Fruit fly (Drosophila melanogaster) whole organism, embryonic: Measurements from ENCODE around the gene mRpL19.

ENCODE experiments used
- Ada2b ChIP-seq: fragments of 200-800 bp; sonication (Bioruptor generic); IDR thresholded peaks from 2 replicates; pipeline ENCODE4 v1.3.6; 2022; ENCODE audit warnings: missing biosample characterization, missing genetic modification characterization
- Antp ChIP-seq: fragments of 200-800 bp; sonication (Bioruptor generic); optimal IDR thresholded peaks from 3 replicates; lab custom pipeline; 2016; ENCODE audit warnings: missing biosample characterization, missing genetic modification characterization
- CG10209 ChIP-seq: fragments of 200-800 bp; sonication (Bioruptor generic); optimal IDR thresholded peaks from 3 replicates; lab custom pipeline; 2017; ENCODE audit warnings: missing biosample characterization, mild to moderate bottlenecking, missing genetic modification characterization, missing genetic modification reagents
- CG1024 ChIP-seq: fragments of 200-800 bp; sonication (Bioruptor generic); IDR thresholded peaks from 2 replicates; pipeline ENCODE4 v1.3.6; 2022; ENCODE audit warnings: missing biosample characterization, missing genetic modification characterization
- CG11456 ChIP-seq: fragments of 200-800 bp; sonication (Bioruptor generic); IDR thresholded peaks from 3 replicates; pipeline ENCODE4 v1.3.6; 2022; ENCODE audit warnings: missing biosample characterization, missing genetic modification characterization
- CG12155 ChIP-seq: fragments of 200-800 bp; sonication (Bioruptor generic); optimal IDR thresholded peaks from 3 replicates; lab custom pipeline; 2016; ENCODE audit warnings: missing biosample characterization, missing genetic modification characterization
- CG12744 ChIP-seq: fragments of 200-800 bp; sonication (Bioruptor generic); optimal IDR thresholded peaks from 2 replicates; lab custom pipeline; 2016; ENCODE audit warnings: missing biosample characterization, missing genetic modification characterization
- CG13624 ChIP-seq: fragments of 200-800 bp; sonication (Bioruptor generic); optimal IDR thresholded peaks from 2 replicates; lab custom pipeline; 2016; ENCODE audit warnings: missing biosample characterization, missing genetic modification characterization
- CG13775 ChIP-seq: fragments of 200-800 bp; sonication (Bioruptor generic); optimal IDR thresholded peaks from 3 replicates; lab custom pipeline; 2017; ENCODE audit warnings: missing biosample characterization, mild to moderate bottlenecking, missing genetic modification characterization
- CG14441 ChIP-seq: fragments of 200-800 bp; sonication (Bioruptor generic); IDR thresholded peaks from 2 replicates; pipeline ENCODE4 v1.3.6; 2022; ENCODE audit warnings: missing biosample characterization, missing genetic modification characterization
- CG1529 ChIP-seq: fragments of 200-800 bp; sonication (Bioruptor generic); optimal IDR thresholded peaks from 3 replicates; lab custom pipeline; 2018; ENCODE audit warnings: missing biosample characterization, missing genetic modification characterization
- CG17359 ChIP-seq: fragments of 200-800 bp; sonication (Bioruptor generic); optimal IDR thresholded peaks from 3 replicates; lab custom pipeline; 2018; ENCODE audit warnings: missing biosample characterization, mild to moderate bottlenecking, missing genetic modification characterization, moderate library complexity
- CG17829 ChIP-seq: fragments of 200-800 bp; optimal IDR thresholded peaks from 2 replicates; lab custom pipeline; 2019; ENCODE audit warnings: missing biosample characterization, mild to moderate bottlenecking, missing genetic modification characterization, moderate library complexity
- CG18476 ChIP-seq: fragments of 200-800 bp; sonication (Bioruptor generic); optimal IDR thresholded peaks from 2 replicates; lab custom pipeline; 2016; ENCODE audit warnings: missing biosample characterization, mild to moderate bottlenecking, missing genetic modification characterization
- CG18619 ChIP-seq: fragments of 200-800 bp; sonication (Bioruptor generic); optimal IDR thresholded peaks from 3 replicates; lab custom pipeline; 2017; ENCODE audit warnings: missing biosample characterization, mild to moderate bottlenecking, missing genetic modification characterization
- CG2120 ChIP-seq: fragments of 200-800 bp; sonication (Bioruptor generic); optimal IDR thresholded peaks from 3 replicates; lab custom pipeline; 2016; ENCODE audit warnings: missing biosample characterization, missing genetic modification characterization
- CG42726 ChIP-seq: fragments of 200-800 bp; sonication (Bioruptor generic); IDR thresholded peaks from 2 replicates; pipeline ENCODE4 v1.3.6; 2022; ENCODE audit warnings: missing biosample characterization, missing genetic modification characterization; ENCODE audit not compliant: partially characterized antibody
- CG4617 ChIP-seq: fragments of 200-800 bp; sonication (Bioruptor generic); optimal IDR thresholded peaks from 3 replicates; lab custom pipeline; 2016; ENCODE audit warnings: missing biosample characterization, missing genetic modification characterization, borderline replicate concordance
- CG4730 ChIP-seq: fragments of 200-800 bp; sonication (Bioruptor generic); IDR thresholded peaks from 2 replicates; pipeline ENCODE4 v1.3.6; 2022; ENCODE audit warnings: missing biosample characterization, missing genetic modification characterization
- CG4854 ChIP-seq: fragments of 200-800 bp; sonication (Bioruptor generic); optimal IDR thresholded peaks from 2 replicates; lab custom pipeline; 2016; ENCODE audit warnings: missing biosample characterization, missing genetic modification characterization, inconsistent platforms
- CG6765 ChIP-seq: fragments of 200-800 bp; sonication (Bioruptor generic); optimal IDR thresholded peaks from 3 replicates; lab custom pipeline; 2017; ENCODE audit warnings: missing biosample characterization, mild to moderate bottlenecking, missing genetic modification characterization
- CG7357 ChIP-seq: fragments of 200-800 bp; sonication (Bioruptor generic); IDR thresholded peaks from 3 replicates; pipeline ENCODE4 v1.3.6; 2022; ENCODE audit warnings: missing biosample characterization, missing genetic modification characterization
- CG7786 ChIP-seq: fragments of 200-800 bp; sonication (Bioruptor generic); optimal IDR thresholded peaks from 2 replicates; lab custom pipeline; 2016; ENCODE audit warnings: missing biosample characterization, missing genetic modification characterization
- CG7963 ChIP-seq: fragments of 200-800 bp; sonication (Bioruptor generic); IDR thresholded peaks from 3 replicates; pipeline ENCODE4 v1.3.6; 2022; ENCODE audit warnings: missing biosample characterization, missing genetic modification characterization; ENCODE audit not compliant: partially characterized antibody
- CG9215 ChIP-seq: fragments of 200-800 bp; sonication (Bioruptor generic); IDR thresholded peaks from 2 replicates; pipeline ENCODE4 v1.3.6; 2022; ENCODE audit warnings: missing biosample characterization, missing genetic modification characterization
- CG9727 ChIP-seq: fragments of 200-800 bp; sonication (Bioruptor generic); optimal IDR thresholded peaks from 3 replicates; lab custom pipeline; 2017; ENCODE audit warnings: missing biosample characterization, mild to moderate bottlenecking, missing genetic modification characterization
- Dip2 ChIP-seq: fragments of 200-800 bp; sonication (Bioruptor generic); IDR thresholded peaks from 2 replicates; pipeline ENCODE4 v1.3.6; 2022; ENCODE audit warnings: missing biosample characterization, missing genetic modification characterization
- Drgx ChIP-seq: fragments of 200-800 bp; sonication (Bioruptor generic); IDR thresholded peaks from 2 replicates; pipeline ENCODE4 v1.3.6; 2022; ENCODE audit warnings: missing biosample characterization, missing genetic modification characterization
- HLH54F ChIP-seq: fragments of 200-800 bp; sonication (Bioruptor generic); optimal IDR thresholded peaks from 3 replicates; lab custom pipeline; 2016; ENCODE audit warnings: missing biosample characterization, missing genetic modification characterization
- Hmx ChIP-seq: fragments of 200-800 bp; sonication (Bioruptor generic); optimal IDR thresholded peaks from 2 replicates; lab custom pipeline; 2016; ENCODE audit warnings: missing biosample characterization, missing genetic modification characterization
- Hr78 ChIP-seq, 2 experiments: fragments of 200-800 bp in 1 of 2; fragments of >200 bp in 1 of 2; sonication (Bioruptor generic) in 1 of 2; optimal IDR thresholded peaks; 2 replicates each; lab custom pipeline; 2017 to 2019; ENCODE audit warnings: missing biosample characterization in 2 of 2, missing genetic modification characterization in 2 of 2, mild to moderate bottlenecking in 1 of 2, moderate library complexity in 1 of 2
- Lim3 ChIP-seq: fragments of 200-800 bp; sonication (Bioruptor generic); IDR thresholded peaks from 2 replicates; pipeline ENCODE4 v1.3.6; 2022; ENCODE audit warnings: missing biosample characterization, missing genetic modification characterization
- NC2α ChIP-seq: fragments of 200-800 bp; sonication (Bioruptor generic); optimal IDR thresholded peaks from 2 replicates; lab custom pipeline; 2016; ENCODE audit warnings: missing biosample characterization, missing genetic modification characterization
- Sin3A ChIP-seq: fragments of >200 bp; optimal IDR thresholded peaks from 2 replicates; lab custom pipeline; 2018
- bsh ChIP-seq, 2 experiments: fragments of 200-800 bp; sonication (Bioruptor generic); optimal IDR thresholded peaks; 2 replicates each; lab custom pipeline; 2017 to 2018; ENCODE audit warnings: mild to moderate bottlenecking in 2 of 2, missing biosample characterization in 2 of 2, missing genetic modification characterization in 2 of 2, moderate library complexity in 1 of 2
- disco-r ChIP-seq: fragments of 200-800 bp; sonication (Bioruptor generic); optimal IDR thresholded peaks from 2 replicates; lab custom pipeline; 2016; ENCODE audit warnings: missing biosample characterization, missing genetic modification characterization
- dm ChIP-seq: fragments of 200-800 bp; sonication (Bioruptor generic); optimal IDR thresholded peaks from 3 replicates; lab custom pipeline; 2016; ENCODE audit warnings: missing biosample characterization, missing genetic modification characterization
- fd3F ChIP-seq: fragments of 200-800 bp; sonication (Bioruptor generic); optimal IDR thresholded peaks from 2 replicates; lab custom pipeline; 2018; ENCODE audit warnings: missing biosample characterization, mild to moderate bottlenecking, missing genetic modification characterization, moderate library complexity
- fru ChIP-seq: fragments of >200 bp; optimal IDR thresholded peaks from 2 replicates; lab custom pipeline; 2017
- ftz-f1 ChIP-seq: fragments of 200-800 bp; sonication (Bioruptor generic); optimal IDR thresholded peaks from 2 replicates; lab custom pipeline; 2016; ENCODE audit warnings: missing biosample characterization, missing genetic modification characterization
- ham ChIP-seq: fragments of 200-800 bp; sonication (Bioruptor generic); IDR thresholded peaks from 2 replicates; pipeline ENCODE4 v1.3.6; 2022; ENCODE audit warnings: missing biosample characterization, missing genetic modification characterization
- her ChIP-seq: fragments of 200-800 bp; sonication (Bioruptor generic); optimal IDR thresholded peaks from 2 replicates; lab custom pipeline; 2016; ENCODE audit warnings: missing biosample characterization, missing genetic modification characterization
- insv ChIP-seq, 2 experiments: fragments of 200-800 bp; sonication (Bioruptor generic); optimal IDR thresholded peaks; 3 replicates each; lab custom pipeline; 2016 to 2018; ENCODE audit warnings: missing biosample characterization in 2 of 2, missing genetic modification characterization in 2 of 2
- lilli ChIP-seq: fragments of 200-800 bp; sonication (Bioruptor generic); optimal IDR thresholded peaks from 3 replicates; lab custom pipeline; 2016; ENCODE audit warnings: missing biosample characterization, missing genetic modification characterization
- luna ChIP-seq: fragments of 200-800 bp; sonication (Bioruptor generic); optimal IDR thresholded peaks from 2 replicates; lab custom pipeline; 2016; ENCODE audit warnings: missing biosample characterization, missing genetic modification characterization
- repo ChIP-seq: fragments of 200-800 bp; sonication (Bioruptor generic); optimal IDR thresholded peaks from 2 replicates; lab custom pipeline; 2016; ENCODE audit warnings: missing biosample characterization, missing genetic modification characterization
- sens ChIP-seq: fragments of 200-800 bp; sonication (Bioruptor generic); peaks from one replicate; lab custom pipeline; 2016; ENCODE audit warnings: missing biosample characterization, missing genetic modification characterization
- sim ChIP-seq: fragments of 200-800 bp; sonication (Bioruptor generic); IDR thresholded peaks from 2 replicates; pipeline ENCODE4 v1.3.6; 2022; ENCODE audit warnings: missing biosample characterization, missing genetic modification characterization
- sob ChIP-seq: fragments of 200-800 bp; sonication (Bioruptor generic); IDR thresholded peaks from 2 replicates; pipeline ENCODE4 v1.3.6; 2022; ENCODE audit warnings: missing biosample characterization, missing genetic modification characterization
- toy ChIP-seq: fragments of 200-800 bp; sonication (Bioruptor generic); IDR thresholded peaks from 2 replicates; pipeline ENCODE4 v1.3.6; 2022; ENCODE audit warnings: missing biosample characterization, missing genetic modification characterization
- wor ChIP-seq: fragments of 200-800 bp; sonication (Bioruptor generic); IDR thresholded peaks from 2 replicates; pipeline ENCODE4 v1.3.6; 2022; ENCODE audit warnings: missing biosample characterization, missing genetic modification characterization

Gene mRpL19

DNA sequence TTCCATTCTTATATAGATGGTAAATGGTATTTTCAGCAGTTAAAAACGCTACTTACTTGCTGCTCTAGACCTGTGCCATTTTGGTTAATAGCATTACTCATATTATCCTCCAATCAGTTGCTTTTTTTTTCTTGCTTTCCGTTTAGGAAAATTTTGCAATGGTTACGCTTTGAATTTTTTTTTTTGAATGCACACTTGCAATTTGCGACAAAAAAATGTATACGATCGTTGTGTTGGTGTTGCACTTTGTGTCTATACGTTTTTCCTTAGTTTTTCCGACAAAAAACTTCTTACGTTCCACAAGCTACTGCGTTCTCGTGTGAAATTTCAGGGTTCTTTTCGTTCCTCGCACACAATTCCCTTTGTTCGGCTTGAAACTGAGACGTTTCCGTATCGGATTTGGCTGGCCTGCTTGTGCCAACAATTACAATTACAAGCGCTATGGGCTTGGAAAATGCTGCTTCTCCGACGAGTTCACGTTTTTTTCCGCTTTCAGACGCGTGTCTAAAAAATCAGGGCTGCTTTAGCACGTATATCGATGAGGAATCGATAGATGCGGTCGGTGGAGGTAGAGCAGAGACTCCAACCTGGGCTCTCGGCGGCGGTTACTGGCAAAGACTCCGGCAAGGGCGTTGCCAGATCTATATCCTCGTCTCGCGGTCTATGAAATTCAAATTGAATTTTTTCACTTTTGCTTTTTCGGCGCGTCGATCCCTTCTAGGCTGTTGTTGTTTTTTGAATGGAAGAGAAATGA, 13.8 kb upstream of the mRpL19 start (continued):
- TF ChIP-seq Ada2b (0 out of 2 replicates have a peak, but pooled peaks have one; percentile 17), ftz-f1 (GFP tag; lab: Kevin White, UChicago) (peak; percentile 74), CG13775 (GFP tag; lab: Kevin White, UChicago) (peak; percentile 7), CG12155 (GFP tag; lab: Kevin White, UChicago) (peak; percentile 81), sim (GFP tag; lab: Robert Waterston, UW) (no peak), CG17829 (tag; lab: Kevin White, UChicago) (peak; percentile 80), CG42726 (GFP tag; lab: Robert Waterston, UW) (peak; percentile 95), disco-r (peak; percentile 14), CG18476 (GFP tag; lab: Kevin White, UChicago) (no peak), Sin3A (lab: Kevin White, UChicago) (peak; percentile 78), CG6765 (peak; percentile 48), CG9215 (GFP tag; lab: Robert Waterston, UW) (no peak), CG1024 (GFP tag; lab: Robert Waterston, UW) (0 out of 2 replicates have a peak, but pooled peaks have one; percentile 6), Drgx (GFP tag; lab: Robert Waterston, UW) (no peak), CG12744 (GFP tag; lab: Kevin White, UChicago) (no peak), Hr78 (GFP tag; optimal IDR thresholded peaks at IDR 0.05; lab: Kevin White, UChicago) (no peak), fru (no peak), Antp (GFP tag; lab: Kevin White, UChicago) (peak; percentile 32), insv (GFP tag; optimal IDR thresholded peaks at IDR 0.05; lab: Kevin White, UChicago) (peak in 1 of 2 experiments; percentile 63), CG9727 (GFP tag; lab: Kevin White, UChicago) (peak; percentile 38), dm (peak; percentile 99), CG17359 (tag; lab: Kevin White, UChicago) (peak; percentile 2), CG4617 (GFP tag; lab: Kevin White, UChicago) (peak; percentile 77), Lim3 (GFP tag; lab: Robert Waterston, UW) (no peak), CG10209 (GFP tag; lab: Kevin White, UChicago) (no peak), repo (GFP tag; lab: Kevin White, UChicago) (no peak), sens (GFP tag; lab: Kevin White, UChicago) (peak; percentile 93), sob (peak; percentile 77), bsh (GFP tag; optimal IDR thresholded peaks at IDR 0.05; lab: Kevin White, UChicago) (peak in 1 of 2 experiments; percentile 26), CG7357 (GFP tag; lab: Robert Waterston, UW) (no peak), CG4854 (no peak), CG1529 (GFP tag; lab: Kevin White, UChicago) (no peak), NC2α (GFP tag; lab: Kevin White, UChicago) (peak; percentile 4), CG4730 (GFP tag; lab: Robert Waterston, UW) (no peak), CG18619 (GFP tag; lab: Kevin White, UChicago) (peak; percentile 21), Dip2 (GFP tag; lab: Robert Waterston, UW) (no peak), her (peak; percentile 67), lilli (peak; percentile 47), toy (GFP tag; lab: Robert Waterston, UW) (no peak), ham (no peak), CG14441 (GFP tag; lab: Robert Waterston, UW) (no peak), Hmx (GFP tag; lab: Kevin White, UChicago) (no peak), fd3F (no peak), CG13624 (peak; percentile 73), CG11456 (GFP tag; lab: Robert Waterston, UW) (peak; percentile 49; the same call in 2 of the 3 replicates), luna (GFP tag; lab: Kevin White, UChicago) (peak; percentile 5), wor (no peak), CG2120 (GFP tag; lab: Kevin White, UChicago) (peak; percentile 42), CG7963 (peak; percentile 91), HLH54F (GFP tag; lab: Kevin White, UChicago) (peak; percentile 12), CG7786 (no peak)
